Worm (Caenorhabditis elegans): ENCODE data around the gene soap-1.

soap-1 gene

ce11 chrV:7237133-7237532 is 22.4 kb upstream of the soap-1 start, which contains the start of gene hyls-1 (continued):
- TF ChIP-seq nhr-76 (tag; optimal IDR thresholded peaks at IDR 0.05): no peak
- TF ChIP-seq daf-8 (GFP tag; IDR thresholded peaks at IDR 0.05): no peak
- TF ChIP-seq ZK546.5 (tag; optimal IDR thresholded peaks at IDR 0.05): no peak
- no peak for TF ChIP-seq vab-7 (GFP tag; IDR thresholded peaks at IDR 0.05)
- TF ChIP-seq mxl-3 (GFP tag; optimal IDR thresholded peaks at IDR 0.05): no peak
- no peak for TF ChIP-seq nhr-10 (tag; optimal IDR thresholded peaks at IDR 0.05)
- TF ChIP-seq dmd-9 (GFP tag; IDR thresholded peaks at IDR 0.05): no peak
- TF ChIP-seq nhr-102 (tag; optimal IDR thresholded peaks at IDR 0.05): peak; percentile 70
- TF ChIP-seq aly-2 (tag; optimal IDR thresholded peaks at IDR 0.05): no peak
- TF ChIP-seq lin-29 (GFP tag; IDR thresholded peaks at IDR 0.05): peak; percentile 67; the same call in 1 of the 2 replicates
- no peak for TF ChIP-seq Y48G9A.11 (GFP tag; IDR thresholded peaks at IDR 0.05)
- no peak for TF ChIP-seq nhr-11 (tag; optimal IDR thresholded peaks at IDR 0.05)
- TF ChIP-seq tag-97 (GFP tag; IDR thresholded peaks at IDR 0.05): no peak
- peak in 1 of 2 experiments; percentile 89 for TF ChIP-seq daf-16 (GFP tag; optimal IDR thresholded peaks at IDR 0.05)
- TF ChIP-seq daf-16 (tag; optimal IDR thresholded peaks at IDR 0.05): peak; percentile 90
- peak; percentile 42; the same call in 1 of the 2 replicates for TF ChIP-seq arid-1 (GFP tag; conservative IDR thresholded peaks at IDR 0.05)
- TF ChIP-seq snpc-4 (tag; optimal IDR thresholded peaks at IDR 0.05): no peak
- TF ChIP-seq ama-1 (optimal IDR thresholded peaks at IDR 0.05): peak; percentile 27
- TF ChIP-seq lin-1 (GFP tag; IDR thresholded peaks at IDR 0.05): no peak
- no peak for TF ChIP-seq mdl-1 (tag; optimal IDR thresholded peaks at IDR 0.05)
- no peak for TF ChIP-seq ceh-28 (tag; optimal IDR thresholded peaks at IDR 0.05)

DNA sequence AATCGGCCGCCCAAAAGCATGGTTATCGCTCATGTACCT is 22.2 kb upstream of the soap-1 start, which contains the start of gene hpo-9:
Gene hpo-9 (minus strand): TSS at position 37 of the 39 bp plus-strand sequence.
- no peak for TF ChIP-seq unc-130 (GFP tag; optimal IDR thresholded peaks at IDR 0.05)
- no peak for TF ChIP-seq F37D6.2 (tag; optimal IDR thresholded peaks at IDR 0.05)
- no peak for TF ChIP-seq dpl-1 (GFP tag; optimal IDR thresholded peaks at IDR 0.05)
- TF ChIP-seq zip-11 (GFP tag; IDR thresholded peaks at IDR 0.05): no peak
- no peak for TF ChIP-seq Y5F2A.4 (GFP tag; optimal IDR thresholded peaks at IDR 0.05)
- TF ChIP-seq aha-1 (tag): no peak
- no peak for TF ChIP-seq F10B5.3 (tag; optimal IDR thresholded peaks at IDR 0.05)
- no peak for TF ChIP-seq ZK337.2 (GFP tag; IDR thresholded peaks at IDR 0.05)
- no peak for TF ChIP-seq unc-39 (tag; optimal IDR thresholded peaks at IDR 0.05)
- no peak for TF ChIP-seq daf-12 (tag; optimal IDR thresholded peaks at IDR 0.05)
- TF ChIP-seq lin-38 (GFP tag; IDR thresholded peaks at IDR 0.05): no peak
- TF ChIP-seq dmd-8 (GFP tag; IDR thresholded peaks at IDR 0.05): no peak
- no peak for TF ChIP-seq lim-7 (GFP tag; IDR thresholded peaks at IDR 0.05)
- TF ChIP-seq duxl-1 (tag; optimal IDR thresholded peaks at IDR 0.05; ENCODE audit: poor library complexity): no peak
- no peak for TF ChIP-seq gei-8 (GFP tag; optimal IDR thresholded peaks at IDR 0.05)
- TF ChIP-seq sdz-12 (GFP tag; optimal IDR thresholded peaks at IDR 0.05): no peak
- TF ChIP-seq ama-1 (optimal IDR thresholded peaks at IDR 0.05): no peak
- TF ChIP-seq hlh-11 (tag; optimal IDR thresholded peaks at IDR 0.05): no peak
- TF ChIP-seq ceh-32 (tag; optimal IDR thresholded peaks at IDR 0.05; ENCODE audit: poor library complexity): no peak

DNA sequence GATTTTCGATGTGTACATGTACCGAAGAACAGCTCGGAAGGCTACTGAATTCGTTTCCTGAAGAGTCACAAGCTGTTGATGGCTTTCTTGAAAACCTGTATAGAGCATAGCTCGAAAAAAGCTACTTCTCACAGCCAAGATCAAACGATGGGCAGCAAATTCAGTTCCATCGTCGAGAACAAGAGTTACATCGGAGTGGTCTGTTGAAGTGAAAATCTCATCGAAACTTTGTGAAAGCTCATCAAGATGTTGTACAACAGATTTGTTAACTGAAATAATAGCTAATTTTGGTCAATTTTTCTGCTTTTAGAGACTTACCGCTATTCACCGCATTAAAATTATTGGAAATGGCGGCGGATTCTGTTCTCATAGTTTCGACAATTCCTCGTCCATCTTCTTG is 22.0 kb upstream of the soap-1 start:
- TF ChIP-seq aha-1 (tag) (peak; percentile 54), dpl-1 (GFP tag; optimal IDR thresholded peaks at IDR 0.05) (no peak)

DNA sequence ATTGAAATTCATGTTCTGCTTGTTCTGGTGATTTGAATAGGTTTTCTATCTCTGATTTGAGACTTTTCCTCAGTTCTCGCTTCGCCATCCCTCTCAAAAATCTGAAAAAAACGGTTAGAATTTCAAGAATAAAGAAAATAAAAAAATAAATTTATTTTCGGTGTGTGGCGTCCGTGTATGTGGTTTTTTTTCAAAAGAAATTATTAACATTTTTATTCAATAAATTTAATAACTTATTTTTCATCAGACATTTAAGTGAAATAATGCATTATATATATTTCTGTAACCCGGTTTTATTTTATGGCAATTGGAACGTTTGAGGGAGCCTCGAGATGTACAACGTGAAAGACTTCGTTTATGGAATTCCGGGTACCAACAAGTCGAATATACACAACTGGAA is 20.0 kb upstream of the soap-1 start, which contains the start of gene C05C8.5:
Gene C05C8.5 (minus strand): TSS at position 101 of the 400 bp plus-strand sequence.
- TF ChIP-seq rbr-2 (tag; optimal IDR thresholded peaks at IDR 0.05): no peak
- no peak for TF ChIP-seq nhr-76 (tag; optimal IDR thresholded peaks at IDR 0.05)
- no peak for TF ChIP-seq ZK546.5 (tag; optimal IDR thresholded peaks at IDR 0.05)
- no peak for TF ChIP-seq dpl-1 (GFP tag; optimal IDR thresholded peaks at IDR 0.05)
- no peak for TF ChIP-seq snpc-1.2 (GFP tag; IDR thresholded peaks at IDR 0.05)
- no peak for TF ChIP-seq F44E2.7 (GFP tag; IDR thresholded peaks at IDR 0.05)
- no peak for TF ChIP-seq T20F7.1 (GFP tag; optimal IDR thresholded peaks at IDR 0.05)
- TF ChIP-seq egl-43 (GFP tag; IDR thresholded peaks at IDR 0.05): no peak
- no peak for TF ChIP-seq skn-1 (tag; optimal IDR thresholded peaks at IDR 0.05)
- TF ChIP-seq Y75B8A.6 (GFP tag; IDR thresholded peaks at IDR 0.05): no peak
- TF ChIP-seq ctbp-1 (GFP tag; IDR thresholded peaks at IDR 0.05): no peak
- no peak for TF ChIP-seq dmd-6 (GFP tag; IDR thresholded peaks at IDR 0.05)
- TF ChIP-seq hmg-1.1 (GFP tag; IDR thresholded peaks at IDR 0.05): no peak

All from whole organism, L4 larva.